Worm (Caenorhabditis elegans): ENCODE measurements around the gene madf-11.

The madf-11 gene

ce11 chrIII:5599958-5600357, 3.3 kb downstream of the madf-11 start, which contains the start of gene wdr-37:
wdr-37 (minus strand) TSS chrIII:5600058.
- TF ChIP-seq ztf-11 (tag; optimal IDR thresholded peaks at IDR 0.05) (no peak), nhr-25 (tag; optimal IDR thresholded peaks at IDR 0.05) (peak; percentile 5)

- TF ChIP-seq sma-3 (GFP tag; optimal IDR thresholded peaks at IDR 0.05), result peak; percentile 9
- TF ChIP-seq nhr-6 (tag; optimal IDR thresholded peaks at IDR 0.05), result no peak
- TF ChIP-seq fos-1 (tag; optimal IDR thresholded peaks at IDR 0.05), result peak; percentile 73
Observed at ce11 chrIII:5595445-5595844, 7.8 kb downstream of the madf-11 start, which contains the start of gene ced-6. ced-6 (plus strand) TSS chrIII:5595771.

ce11 chrIII:5594350-5594749, 8.9 kb downstream of the madf-11 start:
- TF ChIP-seq sma-9 (GFP tag; optimal IDR thresholded peaks at IDR 0.05) (peak; percentile 7), sma-9 (tag; optimal IDR thresholded peaks at IDR 0.05) (no peak), nhr-21 (tag; optimal IDR thresholded peaks at IDR 0.05) (peak; percentile 30), fos-1 (tag; optimal IDR thresholded peaks at IDR 0.05) (peak; percentile 19), lsy-2 (tag; optimal IDR thresholded peaks at IDR 0.05) (no peak), snpc-4 (tag; optimal IDR thresholded peaks at IDR 0.05) (no peak), nhr-25 (tag; optimal IDR thresholded peaks at IDR 0.05) (peak; percentile 71), sma-3 (GFP tag; optimal IDR thresholded peaks at IDR 0.05) (peak; percentile 43)

- TF ChIP-seq crh-2 (tag; optimal IDR thresholded peaks at IDR 0.05) (peak; percentile 57), F13H6.1 (tag; optimal IDR thresholded peaks at IDR 0.05) (peak; percentile 6), ceh-16 (tag; optimal IDR thresholded peaks at IDR 0.05) (peak; percentile 4), unc-55 (GFP tag; optimal IDR thresholded peaks at IDR 0.05) (peak; percentile 89), sma-3 (GFP tag; optimal IDR thresholded peaks at IDR 0.05) (peak; percentile 57), lin-39 (tag; optimal IDR thresholded peaks at IDR 0.05) (no peak), nhr-77 (tag; optimal IDR thresholded peaks at IDR 0.05) (no peak), dmd-4 (tag; optimal IDR thresholded peaks at IDR 0.05) (no peak), alr-1 (tag; optimal IDR thresholded peaks at IDR 0.05) (no peak), mdl-1 (tag; optimal IDR thresholded peaks at IDR 0.05) (no peak), aly-2 (tag; optimal IDR thresholded peaks at IDR 0.05) (no peak), skn-1 (tag; optimal IDR thresholded peaks at IDR 0.05) (no peak), nhr-10 (tag; optimal IDR thresholded peaks at IDR 0.05) (no peak), mbf-1 (tag; optimal IDR thresholded peaks at IDR 0.05) (no peak), elt-3 (tag; optimal IDR thresholded peaks at IDR 0.05) (no peak), lin-13 (GFP tag; optimal IDR thresholded peaks at IDR 0.05) (peak; percentile 77), C34F6.9 (tag; optimal IDR thresholded peaks at IDR 0.05) (peak; percentile 84), R02D3.7 (tag; optimal IDR thresholded peaks at IDR 0.05) (peak; percentile 53), fos-1 (tag; optimal IDR thresholded peaks at IDR 0.05) (peak; percentile 17), nhr-21 (tag; optimal IDR thresholded peaks at IDR 0.05) (peak; percentile 16), blmp-1 (tag; optimal IDR thresholded peaks at IDR 0.05; ENCODE audit: insufficient read depth) (peak; percentile 33), nhr-129 (tag; optimal IDR thresholded peaks at IDR 0.05) (peak; percentile 28), sma-9 (GFP tag; optimal IDR thresholded peaks at IDR 0.05) (peak; percentile 38), sma-9 (tag; optimal IDR thresholded peaks at IDR 0.05) (no peak), ama-1 (optimal IDR thresholded peaks at IDR 0.05) (no peak), lsy-2 (tag; optimal IDR thresholded peaks at IDR 0.05) (peak; percentile 29 to 85), unc-39 (tag; optimal IDR thresholded peaks at IDR 0.05) (no peak), unc-62 (GFP tag; optimal IDR thresholded peaks at IDR 0.05) (no peak), Y55F3AM.14 (GFP tag; optimal IDR thresholded peaks at IDR 0.05) (no peak), nhr-25 (tag; optimal IDR thresholded peaks at IDR 0.05) (peak; percentile 23), lin-11 (tag; optimal IDR thresholded peaks at IDR 0.05) (peak; percentile 80), peb-1 (tag; optimal IDR thresholded peaks at IDR 0.05) (no peak), gmeb-1 (tag; optimal IDR thresholded peaks at IDR 0.05) (peak; percentile 80), snpc-4 (tag; optimal IDR thresholded peaks at IDR 0.05) (peak; percentile 17), sem-4 (tag; optimal IDR thresholded peaks at IDR 0.05) (no peak)
Observed at ce11 chrIII:5591668-5592149, 11.6 kb downstream of the madf-11 start, which contains the start of the genes ddx-15 and ucr-1. ddx-15 (minus strand) TSS chrIII:5591718. ucr-1 (plus strand) TSS chrIII:5592135.

Measured in whole organism, L2 larva.